Fruit fly (Drosophila melanogaster) whole organism, prepupa: Measurements from ENCODE around the gene nkt.

Experiments
- CG10669 ChIP-seq: fragments of 200-800 bp; sonication (Bioruptor generic); optimal IDR thresholded peaks from 3 replicates; lab custom pipeline; 2018; ENCODE audit warnings: missing biosample characterization, mild to moderate bottlenecking, missing genetic modification characterization, moderate library complexity
- CG11902 ChIP-seq: fragments of 200-800 bp; sonication (Bioruptor generic); optimal IDR thresholded peaks from 3 replicates; lab custom pipeline; 2016; ENCODE audit warnings: missing biosample characterization, missing genetic modification characterization
- CG15336 ChIP-seq: fragments of 200-800 bp; sonication (Bioruptor generic); IDR thresholded peaks from 2 replicates; pipeline ENCODE4 v1.3.6; 2022; ENCODE audit warnings: missing biosample characterization, missing genetic modification characterization
- CG1621 ChIP-seq: fragments of 200-800 bp; sonication (Bioruptor generic); optimal IDR thresholded peaks from 3 replicates; lab custom pipeline; 2018; ENCODE audit warnings: missing biosample characterization, mild to moderate bottlenecking, missing genetic modification characterization
- CG16779 ChIP-seq: fragments of 200-800 bp; sonication (Bioruptor generic); optimal IDR thresholded peaks from 3 replicates; lab custom pipeline; 2017; ENCODE audit warnings: missing biosample characterization, mild to moderate bottlenecking, missing genetic modification characterization
- CG6276 ChIP-seq: fragments of 200-800 bp; sonication (Bioruptor generic); optimal IDR thresholded peaks from 2 replicates; lab custom pipeline; 2017; ENCODE audit warnings: missing biosample characterization, mild to moderate bottlenecking, missing genetic modification characterization
- CG6808 ChIP-seq: fragments of 200-800 bp; sonication (Bioruptor generic); optimal IDR thresholded peaks from 3 replicates; lab custom pipeline; 2017; ENCODE audit warnings: missing biosample characterization, missing genetic modification characterization, mild to moderate bottlenecking, moderate library complexity, missing genetic modification reagents
- Gug ChIP-seq: fragments of 200-800 bp; sonication (Bioruptor generic); IDR thresholded peaks from 2 replicates; pipeline ENCODE4 v1.3.6; 2022; ENCODE audit warnings: missing biosample characterization, missing genetic modification characterization
- Sox102F ChIP-seq: fragments of 200-800 bp; sonication (Bioruptor generic); optimal IDR thresholded peaks from 2 replicates; lab custom pipeline; 2016; ENCODE audit warnings: missing biosample characterization, mild to moderate bottlenecking, missing genetic modification characterization
- Sox14 ChIP-seq: fragments of 200-800 bp; sonication (Bioruptor generic); optimal IDR thresholded peaks from 3 replicates; lab custom pipeline; 2016; ENCODE audit warnings: missing biosample characterization, missing genetic modification characterization
- dsx ChIP-seq: fragments of 200-800 bp; optimal IDR thresholded peaks from 3 replicates; lab custom pipeline; 2019; ENCODE audit warnings: missing biosample characterization, mild to moderate bottlenecking, missing genetic modification characterization, moderate library complexity; ENCODE audit not compliant: poor library complexity, severe bottlenecking
- pdm3 ChIP-seq: fragments of 200-800 bp; sonication (Bioruptor generic); optimal IDR thresholded peaks from 3 replicates; lab custom pipeline; 2016; ENCODE audit warnings: missing biosample characterization, missing genetic modification characterization
- ss ChIP-seq, 2 experiments: fragments of 200-800 bp; sonication (Bioruptor generic); optimal IDR thresholded peaks; 2 replicates in 1 of 2; 3 replicates in 1 of 2; lab custom pipeline; 2017 to 2018; ENCODE audit warnings: mild to moderate bottlenecking in 2 of 2, missing biosample characterization in 2 of 2, missing genetic modification characterization in 2 of 2, moderate library complexity in 1 of 2

DNA sequence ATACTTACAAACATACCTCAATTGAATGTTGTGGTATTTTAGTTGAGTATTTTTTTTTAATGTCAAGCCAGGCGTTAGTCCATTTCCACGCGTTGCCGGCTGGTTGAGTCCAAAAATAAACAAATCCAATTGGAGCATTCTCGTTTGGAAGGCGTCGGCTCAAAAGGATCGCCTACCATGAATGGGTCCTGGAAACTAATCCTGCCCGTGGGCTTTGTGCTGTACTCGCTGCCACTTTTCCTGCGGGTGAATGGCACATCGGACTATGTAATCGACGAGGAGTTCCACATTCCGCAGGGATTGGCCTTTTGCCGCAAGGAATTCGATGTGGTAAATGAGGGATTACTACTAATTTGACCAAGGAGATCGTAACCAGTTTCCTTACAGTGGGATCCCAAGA lies 36.3 kb upstream of the nkt start, which contains the start of gene Alg10:
- no peak for TF ChIP-seq CG1621 (tag; lab: Kevin White, UChicago)
- no peak for TF ChIP-seq CG15336 (GFP tag; lab: Robert Waterston, UW)
- TF ChIP-seq CG6276 = no peak
- no peak for TF ChIP-seq dsx (GFP tag; lab: Kevin White, UChicago)
- TF ChIP-seq CG11902 (GFP tag; lab: Kevin White, UChicago) = no peak
- no peak for TF ChIP-seq Gug (GFP tag; lab: Robert Waterston, UW)
- TF ChIP-seq CG6808 (GFP tag; lab: Kevin White, UChicago) = no peak
- no peak for TF ChIP-seq pdm3 (GFP tag; lab: Kevin White, UChicago)
- no peak for TF ChIP-seq ss (GFP tag; optimal IDR thresholded peaks at IDR 0.05; lab: Kevin White, UChicago)
- TF ChIP-seq CG16779 (tag; lab: Kevin White, UChicago) = no peak
- no peak for TF ChIP-seq CG10669 (GFP tag; lab: Kevin White, UChicago)
- TF ChIP-seq Sox14 (GFP tag; lab: Kevin White, UChicago) = no peak
- TF ChIP-seq Sox102F (GFP tag; lab: Kevin White, UChicago) = no peak
